Fruit fly (Drosophila melanogaster) whole organism, embryonic: Measurements from ENCODE around the gene Vps29.
A peak's percentile ranks its signal among the peaks of the same experiment; 100 is the strongest.

Experiments
- Atf6 ChIP-seq: fragments of 200-800 bp; sonication (Bioruptor generic); IDR thresholded peaks from 2 replicates; pipeline ENCODE4 v1.3.6; 2022; ENCODE audit warnings: missing biosample characterization, missing genetic modification characterization
- Bteb2 ChIP-seq: fragments of 200-800 bp; sonication (Bioruptor generic); optimal IDR thresholded peaks from 2 replicates; lab custom pipeline; 2016; ENCODE audit warnings: missing biosample characterization, missing genetic modification characterization
- CG12155 ChIP-seq: fragments of 200-800 bp; sonication (Bioruptor generic); optimal IDR thresholded peaks from 3 replicates; lab custom pipeline; 2016; ENCODE audit warnings: missing biosample characterization, missing genetic modification characterization
- CG12299 ChIP-seq: fragments of 200-800 bp; sonication (Bioruptor generic); optimal IDR thresholded peaks from 2 replicates; lab custom pipeline; 2018; ENCODE audit warnings: missing biosample characterization, mild to moderate bottlenecking, missing genetic modification characterization
- CG13894 ChIP-seq: fragments of 200-800 bp; sonication (Bioruptor generic); optimal IDR thresholded peaks from 3 replicates; lab custom pipeline; 2018; ENCODE audit warnings: missing biosample characterization, mild to moderate bottlenecking, missing genetic modification characterization, moderate library complexity
- CG14441 ChIP-seq: fragments of 200-800 bp; sonication (Bioruptor generic); IDR thresholded peaks from 2 replicates; pipeline ENCODE4 v1.3.6; 2022; ENCODE audit warnings: missing biosample characterization, missing genetic modification characterization
- CG1529 ChIP-seq: fragments of 200-800 bp; sonication (Bioruptor generic); optimal IDR thresholded peaks from 3 replicates; lab custom pipeline; 2018; ENCODE audit warnings: missing biosample characterization, missing genetic modification characterization
- CG1832 ChIP-seq: fragments of 200-800 bp; sonication (Bioruptor generic); optimal IDR thresholded peaks from 2 replicates; lab custom pipeline; 2017; ENCODE audit warnings: missing biosample characterization, mild to moderate bottlenecking, missing genetic modification characterization, inconsistent platforms
- CG2202 ChIP-seq: fragments of 200-800 bp; sonication (Bioruptor generic); optimal IDR thresholded peaks from 2 replicates; lab custom pipeline; 2018; ENCODE audit warnings: missing biosample characterization, mild to moderate bottlenecking, missing genetic modification characterization
- CG2889 ChIP-seq: fragments of 200-800 bp; sonication (Bioruptor generic); IDR thresholded peaks from 3 replicates; pipeline ENCODE4 v1.3.6; 2022; ENCODE audit warnings: missing biosample characterization, missing genetic modification characterization
- CG3065 ChIP-seq: fragments of 200-800 bp; sonication (Bioruptor generic); optimal IDR thresholded peaks from 2 replicates; lab custom pipeline; 2016; ENCODE audit warnings: missing biosample characterization, missing genetic modification characterization
- CG42726 ChIP-seq: fragments of 200-800 bp; sonication (Bioruptor generic); IDR thresholded peaks from 2 replicates; pipeline ENCODE4 v1.3.6; 2022; ENCODE audit warnings: missing biosample characterization, missing genetic modification characterization; ENCODE audit not compliant: partially characterized antibody
- CG4617 ChIP-seq: fragments of 200-800 bp; sonication (Bioruptor generic); optimal IDR thresholded peaks from 3 replicates; lab custom pipeline; 2016; ENCODE audit warnings: missing biosample characterization, missing genetic modification characterization, borderline replicate concordance
- CG7786 ChIP-seq: fragments of 200-800 bp; sonication (Bioruptor generic); optimal IDR thresholded peaks from 2 replicates; lab custom pipeline; 2016; ENCODE audit warnings: missing biosample characterization, missing genetic modification characterization
- CG8924 ChIP-seq: fragments of 200-800 bp; optimal IDR thresholded peaks from 3 replicates; lab custom pipeline; 2019; ENCODE audit warnings: missing biosample characterization, mild to moderate bottlenecking, missing genetic modification characterization, moderate library complexity
- CHES-1-like ChIP-seq: fragments of 200-800 bp; sonication (Bioruptor generic); optimal IDR thresholded peaks from 2 replicates; lab custom pipeline; 2016; ENCODE audit warnings: missing biosample characterization, missing genetic modification characterization
- CoRest ChIP-seq: fragments of 200-800 bp; sonication (Bioruptor generic); optimal IDR thresholded peaks from 3 replicates; lab custom pipeline; 2018; ENCODE audit warnings: missing biosample characterization, mild to moderate bottlenecking, missing genetic modification characterization, moderate library complexity
- CrebB ChIP-seq: fragments of 200-800 bp; sonication (Bioruptor generic); optimal IDR thresholded peaks from 3 replicates; lab custom pipeline; 2018; ENCODE audit warnings: missing biosample characterization, mild to moderate bottlenecking, missing genetic modification characterization
- D19A ChIP-seq: fragments of 200-800 bp; optimal IDR thresholded peaks from 3 replicates; lab custom pipeline; 2019; ENCODE audit warnings: missing biosample characterization, mild to moderate bottlenecking, missing genetic modification characterization, moderate library complexity
- Dip2 ChIP-seq: fragments of 200-800 bp; sonication (Bioruptor generic); IDR thresholded peaks from 2 replicates; pipeline ENCODE4 v1.3.6; 2022; ENCODE audit warnings: missing biosample characterization, missing genetic modification characterization
- Dref ChIP-seq: fragments of 200-800 bp; sonication (Bioruptor generic); IDR thresholded peaks from 2 replicates; pipeline ENCODE4 v1.3.6; 2022; ENCODE audit warnings: missing biosample characterization, missing genetic modification characterization
- ERR ChIP-seq: fragments of 200-800 bp; sonication (Bioruptor generic); optimal IDR thresholded peaks from 2 replicates; lab custom pipeline; 2016; ENCODE audit warnings: missing biosample characterization, missing genetic modification characterization
- Ets65A ChIP-seq: fragments of 200-800 bp; sonication (Bioruptor generic); peaks from one replicate; lab custom pipeline; 2016; ENCODE audit warnings: missing biosample characterization, missing genetic modification characterization
- Fer1 ChIP-seq: fragments of 200-800 bp; sonication (Bioruptor generic); optimal IDR thresholded peaks from 2 replicates; lab custom pipeline; 2017; ENCODE audit warnings: missing biosample characterization, mild to moderate bottlenecking, missing genetic modification characterization
- HmgD ChIP-seq: fragments of 200-800 bp; sonication (Bioruptor generic); optimal IDR thresholded peaks from 3 replicates; lab custom pipeline; 2016; ENCODE audit warnings: missing biosample characterization, missing genetic modification characterization
- Lpt ChIP-seq: fragments of >200 bp; optimal IDR thresholded peaks from 2 replicates; lab custom pipeline; 2018; ENCODE audit warnings: missing biosample characterization, missing genetic modification characterization
- MESR4 ChIP-seq: fragments of 200-800 bp; sonication (Bioruptor generic); optimal IDR thresholded peaks from 2 replicates; lab custom pipeline; 2018; ENCODE audit warnings: missing biosample characterization, mild to moderate bottlenecking, missing genetic modification characterization, moderate library complexity
- NK7.1 ChIP-seq: fragments of 200-800 bp; sonication (Bioruptor generic); optimal IDR thresholded peaks from 3 replicates; lab custom pipeline; 2016; ENCODE audit warnings: missing biosample characterization, missing genetic modification characterization
- Nf-YA ChIP-seq: fragments of 200-800 bp; sonication (Bioruptor generic); IDR thresholded peaks from 2 replicates; pipeline ENCODE4 v1.3.6; 2022; ENCODE audit warnings: missing biosample characterization, missing genetic modification characterization
- NfI ChIP-seq: fragments of 200-800 bp; sonication (Bioruptor generic); optimal IDR thresholded peaks from 3 replicates; lab custom pipeline; 2018; ENCODE audit warnings: missing biosample characterization, mild to moderate bottlenecking, missing genetic modification characterization, moderate library complexity
- Pdp1 ChIP-seq, 2 experiments: fragments of 200-800 bp; sonication (Bioruptor generic); optimal IDR thresholded peaks; 3 replicates each; lab custom pipeline; 2016; ENCODE audit warnings: missing biosample characterization in 2 of 2, missing genetic modification characterization in 2 of 2, mild to moderate bottlenecking in 1 of 2, moderate library complexity in 1 of 2
- Scr ChIP-seq: fragments of 200-800 bp; sonication (Bioruptor generic); IDR thresholded peaks from 2 replicates; pipeline ENCODE4 v1.3.6; 2022; ENCODE audit warnings: missing biosample characterization, missing genetic modification characterization; ENCODE audit not compliant: partially characterized antibody
- Side ChIP-seq: fragments of 200-800 bp; sonication (Bioruptor generic); optimal IDR thresholded peaks from 2 replicates; lab custom pipeline; 2016; ENCODE audit warnings: missing biosample characterization, missing genetic modification characterization
- TFAM ChIP-seq: fragments of 200-800 bp; sonication (Bioruptor generic); optimal IDR thresholded peaks from 2 replicates; lab custom pipeline; 2017; ENCODE audit warnings: missing biosample characterization, missing genetic modification characterization, inconsistent platforms
- Trl ChIP-seq, 3 experiments: fragments of >200 bp in 2 of 3; fragments of 200-800 bp in 1 of 3; sonication (Bioruptor generic) in 1 of 3; optimal IDR thresholded peaks; 2 replicates in 1 of 3; 3 replicates in 2 of 3; lab custom pipeline; 2016 to 2017; ENCODE audit warnings: missing biosample characterization in 1 of 3, missing genetic modification characterization in 1 of 3
- cwo ChIP-seq: fragments of 200-800 bp; sonication (Bioruptor generic); optimal IDR thresholded peaks from 3 replicates; lab custom pipeline; 2017; ENCODE audit warnings: missing biosample characterization, missing genetic modification characterization, mild to moderate bottlenecking, moderate library complexity, missing genetic modification reagents
- grn ChIP-seq: fragments of 200-800 bp; sonication (Bioruptor generic); optimal IDR thresholded peaks from 3 replicates; lab custom pipeline; 2017; ENCODE audit warnings: missing biosample characterization, missing genetic modification characterization
- kah ChIP-seq: fragments of 200-800 bp; sonication (Bioruptor generic); optimal IDR thresholded peaks from 2 replicates; lab custom pipeline; 2018; ENCODE audit warnings: missing biosample characterization, mild to moderate bottlenecking, missing genetic modification characterization
- pfk ChIP-seq: fragments of 200-800 bp; sonication (Bioruptor generic); optimal IDR thresholded peaks from 2 replicates; lab custom pipeline; 2018; ENCODE audit warnings: missing biosample characterization, mild to moderate bottlenecking, missing genetic modification characterization, moderate library complexity
- pita ChIP-seq: fragments of 200-800 bp; sonication (Bioruptor generic); optimal IDR thresholded peaks from 2 replicates; lab custom pipeline; 2017; ENCODE audit warnings: missing biosample characterization, mild to moderate bottlenecking, missing genetic modification characterization
- pros ChIP-seq: fragments of 200-800 bp; sonication (Bioruptor generic); optimal IDR thresholded peaks from 3 replicates; lab custom pipeline; 2019; ENCODE audit warnings: missing biosample characterization, mild to moderate bottlenecking, missing genetic modification characterization, moderate library complexity
- ranshi ChIP-seq: fragments of 200-800 bp; sonication (Bioruptor generic); IDR thresholded peaks from 2 replicates; pipeline ENCODE4 v1.3.6; 2022; ENCODE audit warnings: missing biosample characterization, missing genetic modification characterization
- salm ChIP-seq: fragments of 200-800 bp; sonication (Bioruptor generic); optimal IDR thresholded peaks from 2 replicates; lab custom pipeline; 2018; ENCODE audit warnings: missing biosample characterization, mild to moderate bottlenecking, missing genetic modification characterization
- scrt ChIP-seq: fragments of 200-800 bp; sonication (Bioruptor generic); optimal IDR thresholded peaks from 2 replicates; lab custom pipeline; 2018; ENCODE audit warnings: missing biosample characterization, mild to moderate bottlenecking, missing genetic modification characterization, moderate library complexity
- sna ChIP-seq: fragments of 200-800 bp; sonication (Bioruptor generic); IDR thresholded peaks from 2 replicates; pipeline ENCODE4 v1.3.6; 2022; ENCODE audit warnings: missing biosample characterization, missing genetic modification characterization; ENCODE audit not compliant: partially characterized antibody
- tgo ChIP-seq: fragments of 200-800 bp; sonication (Bioruptor generic); IDR thresholded peaks from 3 replicates; pipeline ENCODE4 v1.3.6; 2022; ENCODE audit warnings: missing biosample characterization, missing genetic modification characterization

Vps29 gene

DNA sequence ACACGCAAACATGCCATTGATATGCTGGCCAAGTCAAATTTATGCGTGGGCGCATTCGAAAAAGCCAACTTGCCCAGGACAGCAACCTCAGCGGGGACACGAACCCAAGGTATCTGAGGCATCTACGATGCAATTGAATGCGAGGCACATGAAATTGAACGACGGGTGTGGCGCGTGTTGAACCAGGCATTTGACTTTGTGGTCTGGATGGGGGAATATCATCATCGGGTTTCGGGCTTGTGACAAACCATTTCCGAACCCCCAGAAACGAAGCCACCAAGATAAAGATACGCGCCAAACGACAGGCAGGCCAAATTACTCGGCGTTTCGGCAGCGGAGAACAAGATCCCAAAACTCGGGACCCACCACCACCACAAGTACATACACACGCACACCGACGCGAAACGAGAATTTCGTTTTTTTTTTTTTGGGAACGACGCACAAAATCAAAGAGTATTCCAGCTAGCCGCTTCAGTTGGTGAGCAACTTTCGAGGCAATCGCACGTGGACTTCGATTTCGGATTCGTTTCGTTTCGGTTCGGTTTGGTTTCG, 7.8 kb upstream of the Vps29 start, which contains the start of gene MFS3 (continued):
- TF ChIP-seq CG12299 (tag; lab: Kevin White, UChicago) (no peak), HmgD (GFP tag; lab: Kevin White, UChicago) (peak; percentile 61), Pdp1 (GFP tag; optimal IDR thresholded peaks at IDR 0.05; lab: Kevin White, UChicago) (peak in 1 of 2 experiments; percentile 28), Nf-YA (GFP tag; lab: Robert Waterston, UW) (no peak), NfI (no peak), CG1832 (GFP tag; lab: Kevin White, UChicago) (no peak), CHES-1-like (GFP tag; lab: Kevin White, UChicago) (no peak), CG8924 (tag; lab: Kevin White, UChicago) (no peak), tgo (GFP tag; lab: Robert Waterston, UW) (no peak), MESR4 (GFP tag; lab: Kevin White, UChicago) (no peak), NK7.1 (no peak), CG14441 (no peak), CG3065 (GFP tag; lab: Kevin White, UChicago) (no peak), cwo (GFP tag; lab: Kevin White, UChicago) (no peak), CoRest (tag; lab: Kevin White, UChicago) (no peak), CG2889 (GFP tag; lab: Robert Waterston, UW) (no peak), CrebB (tag; lab: Kevin White, UChicago) (peak; percentile 33), pros (GFP tag; lab: Kevin White, UChicago) (peak; percentile 79), pita (peak; percentile 66), grn (peak; percentile 58)

dm6 chr2L:1143286-1143685, 7.3 kb upstream of the Vps29 start:
- TF ChIP-seq ERR (peak; percentile 87), Atf6 (no peak), sna (GFP tag; lab: Robert Waterston, UW) (no peak), kah (peak; percentile 75), D19A (tag; lab: Kevin White, UChicago) (peak; percentile 43), Dip2 (GFP tag; lab: Robert Waterston, UW) (no peak), scrt (GFP tag; lab: Kevin White, UChicago) (peak; percentile 58), CG13894 (tag; lab: Kevin White, UChicago) (peak; percentile 44), Ets65A (GFP tag; lab: Kevin White, UChicago) (peak; percentile 17), CG12155 (GFP tag; lab: Kevin White, UChicago) (no peak), Side (GFP tag; lab: Kevin White, UChicago) (no peak), Scr (GFP tag; lab: Robert Waterston, UW) (no peak), CG42726 (GFP tag; lab: Robert Waterston, UW) (0 out of 2 replicates have a peak, but pooled peaks have one; percentile 3)

DNA sequence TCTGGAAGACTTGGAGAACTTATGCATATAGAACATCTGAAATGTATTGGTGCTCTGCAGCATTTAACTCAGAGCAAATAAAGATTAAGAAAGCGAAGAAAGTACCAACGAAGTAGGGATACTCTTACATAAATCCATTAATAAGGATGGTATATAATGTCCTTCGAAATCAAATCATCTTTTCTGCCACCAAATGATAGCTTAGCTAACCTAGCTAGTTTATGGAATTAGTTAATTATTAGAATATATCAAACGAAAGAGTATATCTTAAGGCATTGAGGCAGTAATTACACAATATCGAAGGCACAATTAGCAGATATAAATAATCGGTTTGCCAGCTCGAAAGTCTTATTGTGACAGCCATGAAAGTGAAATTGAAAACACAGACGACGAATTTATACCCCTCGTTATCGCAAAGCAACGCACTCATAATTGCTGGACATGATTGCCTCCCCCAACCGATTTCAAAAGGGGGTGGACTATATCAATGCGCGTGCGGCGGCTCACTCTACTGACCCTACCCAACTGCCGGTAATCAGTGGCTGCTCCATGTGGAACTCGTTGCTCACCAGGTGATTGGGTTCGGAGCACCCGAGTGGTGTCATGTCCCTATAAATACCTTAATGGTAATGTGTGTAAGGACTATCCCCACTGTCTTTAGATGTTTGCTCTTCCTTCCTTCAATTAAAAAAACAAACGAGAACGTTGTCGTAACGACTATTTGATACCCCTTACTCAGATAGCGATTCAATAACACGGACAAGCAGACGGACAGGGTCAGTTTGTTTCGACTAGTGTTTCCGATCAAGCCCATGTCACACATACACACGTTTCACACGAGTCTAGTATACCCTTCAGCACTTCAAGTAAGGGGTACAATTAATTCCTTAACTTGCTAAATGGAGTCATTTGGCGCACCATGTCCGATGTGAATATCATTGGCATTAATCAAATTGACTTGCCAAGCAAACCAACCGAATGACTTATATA, 5.9 kb upstream of the Vps29 start:
- no peak for TF ChIP-seq Bteb2 (GFP tag; lab: Kevin White, UChicago)
- TF ChIP-seq salm (tag; lab: Kevin White, UChicago) = peak; percentile 23
- TF ChIP-seq Dref (GFP tag; lab: Robert Waterston, UW) = no peak
- TF ChIP-seq Trl (optimal IDR thresholded peaks at IDR 0.05; lab: Kevin White, UChicago) = no peak
- no peak for TF ChIP-seq Trl (GFP tag; optimal IDR thresholded peaks at IDR 0.05; lab: Kevin White, UChicago)
- TF ChIP-seq grn = no peak
- TF ChIP-seq ranshi (GFP tag; lab: Robert Waterston, UW) = peak; percentile 45; the same call in 1 of the 2 replicates
- peak; percentile 31 for TF ChIP-seq CG13894 (tag; lab: Kevin White, UChicago)
- TF ChIP-seq TFAM (GFP tag; lab: Kevin White, UChicago) = no peak
- no peak for TF ChIP-seq pfk (GFP tag; lab: Kevin White, UChicago)
- peak; percentile 30 for TF ChIP-seq CG7786 (GFP tag; lab: Kevin White, UChicago)
- TF ChIP-seq CG2202 = peak; percentile 51
- peak; percentile 47 for TF ChIP-seq Fer1 (GFP tag; lab: Kevin White, UChicago)
- peak; percentile 42 for TF ChIP-seq CG1529
- no peak for TF ChIP-seq Lpt
- TF ChIP-seq CG4617 (GFP tag; lab: Kevin White, UChicago) = no peak
